Comparison of ENCODE assay signal across 1 fruit fly cellular context in the genomic region with DNA sequence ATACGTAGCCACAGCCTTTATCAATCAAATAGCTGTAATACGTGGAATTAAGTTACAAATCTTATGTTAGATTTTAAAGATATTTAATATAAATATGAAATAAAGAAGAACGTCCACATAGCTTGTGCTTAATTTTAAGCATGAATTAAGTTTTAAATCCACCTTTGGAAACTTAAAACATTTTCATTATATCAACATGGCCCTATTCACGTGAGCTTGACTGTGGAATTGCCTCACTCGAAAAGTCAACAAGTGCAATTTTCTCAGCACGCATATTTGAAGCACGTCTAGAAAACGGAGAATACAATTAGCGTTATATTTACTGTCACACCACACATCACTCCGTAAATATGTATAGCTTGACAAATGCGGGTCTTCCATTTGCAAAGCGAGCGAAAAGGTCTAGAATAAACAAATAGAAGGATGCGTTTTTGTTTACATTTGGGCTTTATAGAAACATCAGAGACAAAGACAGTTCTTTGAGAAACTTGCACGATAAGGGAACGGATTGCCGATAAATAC.
A peak's percentile ranks its signal among the peaks of the same experiment; 100 is the strongest.
TF ChIP-seq lines count a peak whose summit lies in the region.

No protein-coding gene starts in this region.

TF ChIP-seq in whole organism, embryonic, 481 proteins besides CTCF, POLR2A, EP300 and RAD21 (continued from another document and continues in another):
- TF ChIP-seq CG2712 (tag; optimal IDR thresholded peaks at IDR 0.05; lab: Kevin White, UChicago), result peak; percentile 94
- TF ChIP-seq Hr3 (GFP tag; optimal IDR thresholded peaks at IDR 0.05; lab: Kevin White, UChicago), result peak; percentile 55
- peak; percentile 77 for TF ChIP-seq sens-2 (GFP tag; IDR thresholded peaks at IDR 0.05; lab: Robert Waterston, UW)
- peak; percentile 80; the same call in 2 of the 3 replicates for TF ChIP-seq H15 (GFP tag; IDR thresholded peaks at IDR 0.05; lab: Robert Waterston, UW)
- TF ChIP-seq fru (optimal IDR thresholded peaks at IDR 0.05; lab: Kevin White, UChicago), result no peak
- peak; percentile 86 for TF ChIP-seq B-H2 (GFP tag; optimal IDR thresholded peaks at IDR 0.05; lab: Kevin White, UChicago)
- peak; percentile 17 for TF ChIP-seq vfl (GFP tag; optimal IDR thresholded peaks at IDR 0.05; lab: Kevin White, UChicago)
- peak; percentile 61; the same call in 1 of the 2 replicates for TF ChIP-seq CG10321 (GFP tag; IDR thresholded peaks at IDR 0.05; lab: Robert Waterston, UW)
- TF ChIP-seq Chrac-16 (GFP tag; optimal IDR thresholded peaks at IDR 0.05; lab: Kevin White, UChicago), result peak; percentile 78
- TF ChIP-seq gce (GFP tag; IDR thresholded peaks at IDR 0.05; lab: Robert Waterston, UW), result peak; percentile 55; the same call in 1 of the 3 replicates
- TF ChIP-seq CG5180 (GFP tag; optimal IDR thresholded peaks at IDR 0.05; lab: Kevin White, UChicago), result peak; percentile 81
- TF ChIP-seq Bdp1 (GFP tag; optimal IDR thresholded peaks at IDR 0.05; lab: Kevin White, UChicago), result peak; percentile 62
- TF ChIP-seq CG10274 (GFP tag; optimal IDR thresholded peaks at IDR 0.05; lab: Kevin White, UChicago), result peak; percentile 62
- TF ChIP-seq klu (GFP tag; IDR thresholded peaks at IDR 0.05; lab: Robert Waterston, UW), result peak; percentile 56; the same call in 1 of the 2 replicates
- peak; percentile 96 for TF ChIP-seq unpg (GFP tag; optimal IDR thresholded peaks at IDR 0.05; lab: Kevin White, UChicago)
- no peak for TF ChIP-seq unc-4 (GFP tag; IDR thresholded peaks at IDR 0.05; lab: Robert Waterston, UW; ENCODE audit: partially characterized antibody)
- TF ChIP-seq CG12744 (GFP tag; optimal IDR thresholded peaks at IDR 0.05; lab: Kevin White, UChicago), result peak; percentile 71
- no peak for TF ChIP-seq aop (GFP tag; IDR thresholded peaks at IDR 0.05; lab: Robert Waterston, UW)
- peak; percentile 77 for TF ChIP-seq slou (GFP tag; optimal IDR thresholded peaks at IDR 0.05; lab: Kevin White, UChicago)
- peak; percentile 18 for TF ChIP-seq CG16863 (GFP tag; optimal IDR thresholded peaks at IDR 0.05; lab: Kevin White, UChicago)
- peak; percentile 75 for TF ChIP-seq Nf-YC (tag; optimal IDR thresholded peaks at IDR 0.05; lab: Kevin White, UChicago)
- TF ChIP-seq Meics (GFP tag; optimal IDR thresholded peaks at IDR 0.05; lab: Kevin White, UChicago), result peak; percentile 91
- peak; percentile 82 for TF ChIP-seq Rfx (GFP tag; IDR thresholded peaks at IDR 0.05; lab: Robert Waterston, UW)
- no peak for TF ChIP-seq CG3163 (GFP tag; optimal IDR thresholded peaks at IDR 0.05; lab: Kevin White, UChicago)
- no peak for TF ChIP-seq Gsc (GFP tag; IDR thresholded peaks at IDR 0.05; lab: Robert Waterston, UW)
- no peak for TF ChIP-seq jigr1 (GFP tag; IDR thresholded peaks at IDR 0.05; lab: Robert Waterston, UW)
- TF ChIP-seq CG8478 (optimal IDR thresholded peaks at IDR 0.05; lab: Kevin White, UChicago), result no peak
- no peak for TF ChIP-seq h (optimal IDR thresholded peaks at IDR 0.05; lab: Kevin White, UChicago)
- no peak for TF ChIP-seq Doc3 (GFP tag; IDR thresholded peaks at IDR 0.05; lab: Robert Waterston, UW; ENCODE audit: partially characterized antibody)
- peak; percentile 43 for TF ChIP-seq Kr (GFP tag; optimal IDR thresholded peaks at IDR 0.05; lab: Kevin White, UChicago)
- TF ChIP-seq CG12104 (GFP tag; optimal IDR thresholded peaks at IDR 0.05; lab: Kevin White, UChicago), result peak; percentile 70
- TF ChIP-seq Sry-β (GFP tag; optimal IDR thresholded peaks at IDR 0.05; lab: Kevin White, UChicago), result peak; percentile 33
- peak; percentile 95 for TF ChIP-seq CG11695 (GFP tag; IDR thresholded peaks at IDR 0.05; lab: Robert Waterston, UW)
- TF ChIP-seq tx (GFP tag; optimal IDR thresholded peaks at IDR 0.05; lab: Kevin White, UChicago), result peak; percentile 36
- peak; percentile 83 for TF ChIP-seq Spps (tag; optimal IDR thresholded peaks at IDR 0.05; lab: Kevin White, UChicago)
- TF ChIP-seq YL-1 (GFP tag; optimal IDR thresholded peaks at IDR 0.05; lab: Kevin White, UChicago), result no peak
- TF ChIP-seq en (GFP tag; optimal IDR thresholded peaks at IDR 0.05; lab: Kevin White, UChicago), result peak; percentile 10
- TF ChIP-seq row (GFP tag; IDR thresholded peaks at IDR 0.05; lab: Robert Waterston, UW), result peak; percentile 92
- peak; percentile 43 for TF ChIP-seq wek (GFP tag; optimal IDR thresholded peaks at IDR 0.05; lab: Kevin White, UChicago)
- no peak for TF ChIP-seq CG14965 (GFP tag; optimal IDR thresholded peaks at IDR 0.05; lab: Kevin White, UChicago; ENCODE audit: borderline replicate concordance)
- peak; percentile 72 for TF ChIP-seq Camta (GFP tag; optimal IDR thresholded peaks at IDR 0.05; lab: Kevin White, UChicago)
- TF ChIP-seq fd64A (GFP tag; optimal IDR thresholded peaks at IDR 0.05; lab: Kevin White, UChicago), result peak; percentile 76
- TF ChIP-seq Hr39 (optimal IDR thresholded peaks at IDR 0.05; lab: Kevin White, UChicago), result no peak
- peak; percentile 95 for TF ChIP-seq lbe (GFP tag; optimal IDR thresholded peaks at IDR 0.05; lab: Kevin White, UChicago)
- peak; percentile 78; the same call in 1 of the 3 replicates for TF ChIP-seq ken (GFP tag; IDR thresholded peaks at IDR 0.05; lab: Robert Waterston, UW)
- TF ChIP-seq CG7357 (GFP tag; IDR thresholded peaks at IDR 0.05; lab: Robert Waterston, UW), result peak; percentile 74; the same call in 2 of the 3 replicates
- peak; percentile 58 for TF ChIP-seq CG6654 (GFP tag; optimal IDR thresholded peaks at IDR 0.05; lab: Kevin White, UChicago)
- TF ChIP-seq CG9215 (GFP tag; IDR thresholded peaks at IDR 0.05; lab: Robert Waterston, UW), result peak; percentile 78; the same call in 1 of the 2 replicates
- peak; percentile 85 for TF ChIP-seq dysf (GFP tag; IDR thresholded peaks at IDR 0.05; lab: Robert Waterston, UW)
- TF ChIP-seq Stat92E (GFP tag; optimal IDR thresholded peaks at IDR 0.05; lab: Kevin White, UChicago), result peak in 1 of 3 experiments; percentile 17
- TF ChIP-seq CG7556 (GFP tag; optimal IDR thresholded peaks at IDR 0.05; lab: Kevin White, UChicago), result peak; percentile 91
- peak; percentile 70 for TF ChIP-seq CG5245 (GFP tag; optimal IDR thresholded peaks at IDR 0.05; lab: Kevin White, UChicago)
- TF ChIP-seq Awh (GFP tag; IDR thresholded peaks at IDR 0.05; lab: Robert Waterston, UW), result peak; percentile 77
- peak; percentile 66 for TF ChIP-seq Atf-2 (GFP tag; optimal IDR thresholded peaks at IDR 0.05; lab: Kevin White, UChicago)
- no peak for TF ChIP-seq ftz-f1 (GFP tag; optimal IDR thresholded peaks at IDR 0.05; lab: Kevin White, UChicago)
- TF ChIP-seq odd (GFP tag; optimal IDR thresholded peaks at IDR 0.05; lab: Kevin White, UChicago), result peak; percentile 84
- TF ChIP-seq CG15514 (GFP tag; optimal IDR thresholded peaks at IDR 0.05; lab: Kevin White, UChicago), result peak; percentile 80
- TF ChIP-seq kay (GFP tag; optimal IDR thresholded peaks at IDR 0.05; lab: Kevin White, UChicago), result peak; percentile 84
- TF ChIP-seq CG15269 (tag; optimal IDR thresholded peaks at IDR 0.05; lab: Kevin White, UChicago), result peak; percentile 93
- peak; percentile 82 for TF ChIP-seq CG18764 (GFP tag; optimal IDR thresholded peaks at IDR 0.05; lab: Kevin White, UChicago)
- TF ChIP-seq CG4617 (GFP tag; optimal IDR thresholded peaks at IDR 0.05; lab: Kevin White, UChicago; ENCODE audit: borderline replicate concordance), result peak; percentile 40
- peak; percentile 99 for TF ChIP-seq CG11696 (GFP tag; IDR thresholded peaks at IDR 0.05; lab: Robert Waterston, UW)
- TF ChIP-seq scrt (GFP tag; optimal IDR thresholded peaks at IDR 0.05; lab: Kevin White, UChicago), result peak; percentile 91
- TF ChIP-seq Ssrp (tag; optimal IDR thresholded peaks at IDR 0.05; lab: Kevin White, UChicago), result peak; percentile 89
- peak; percentile 92 for TF ChIP-seq Fer3 (tag; optimal IDR thresholded peaks at IDR 0.05; lab: Kevin White, UChicago)
- peak; percentile 71 for TF ChIP-seq B-H1 (GFP tag; IDR thresholded peaks at IDR 0.05; lab: Robert Waterston, UW)
- TF ChIP-seq disco-r (GFP tag; optimal IDR thresholded peaks at IDR 0.05; lab: Kevin White, UChicago), result no peak
- peak; percentile 88 for TF ChIP-seq trem (tag; optimal IDR thresholded peaks at IDR 0.05; lab: Kevin White, UChicago)
- TF ChIP-seq Dref (GFP tag; IDR thresholded peaks at IDR 0.05; lab: Robert Waterston, UW), result no peak
- peak; percentile 75 for TF ChIP-seq tin (GFP tag; optimal IDR thresholded peaks at IDR 0.05; lab: Kevin White, UChicago)
- TF ChIP-seq CG43689 (GFP tag; IDR thresholded peaks at IDR 0.05; lab: Robert Waterston, UW), result no peak
- TF ChIP-seq z (GFP tag; IDR thresholded peaks at IDR 0.05; lab: Robert Waterston, UW), result 0 out of 3 replicates have a peak, but pooled peaks have one; percentile 46
- peak; percentile 84 for TF ChIP-seq HLH3B (GFP tag; IDR thresholded peaks at IDR 0.05; lab: Robert Waterston, UW)
- 0 out of 2 replicates have a peak, but pooled peaks have one; percentile 10 for TF ChIP-seq Poxn (GFP tag; IDR thresholded peaks at IDR 0.05; lab: Robert Waterston, UW)
- peak; percentile 69; the same call in 1 of the 2 replicates for TF ChIP-seq toy (GFP tag; IDR thresholded peaks at IDR 0.05; lab: Robert Waterston, UW)
- no peak for TF ChIP-seq jumu (GFP tag; optimal IDR thresholded peaks at IDR 0.05; lab: Kevin White, UChicago)
- no peak for TF ChIP-seq ham (GFP tag; IDR thresholded peaks at IDR 0.05; lab: Robert Waterston, UW)
- TF ChIP-seq CG10462 (GFP tag; optimal IDR thresholded peaks at IDR 0.05; lab: Kevin White, UChicago), result peak; percentile 63
- TF ChIP-seq croc (GFP tag; conservative IDR thresholded peaks at IDR 0.05; lab: Robert Waterston, UW), result peak; percentile 73
- peak; percentile 80 for TF ChIP-seq lmd (GFP tag; IDR thresholded peaks at IDR 0.05; lab: Robert Waterston, UW)
- TF ChIP-seq grn (GFP tag; optimal IDR thresholded peaks at IDR 0.05; lab: Kevin White, UChicago), result peak; percentile 44
- TF ChIP-seq CG11560 (tag; IDR thresholded peaks at IDR 0.05; lab: Robert Waterston, UW), result no peak
- no peak for TF ChIP-seq gfzf (GFP tag; optimal IDR thresholded peaks at IDR 0.05; lab: Kevin White, UChicago)
- no peak for TF ChIP-seq CG6791 (GFP tag; IDR thresholded peaks at IDR 0.05; lab: Robert Waterston, UW; ENCODE audit: partially characterized antibody)
- peak; percentile 74 to 86 for TF ChIP-seq dpn (GFP tag; optimal IDR thresholded peaks at IDR 0.05; lab: Kevin White, UChicago)
- TF ChIP-seq CG17612 (GFP tag; IDR thresholded peaks at IDR 0.05; lab: Robert Waterston, UW), result no peak
- TF ChIP-seq danr (GFP tag; IDR thresholded peaks at IDR 0.05; lab: Robert Waterston, UW), result peak; percentile 49
- peak; percentile 81 for TF ChIP-seq lilli (GFP tag; optimal IDR thresholded peaks at IDR 0.05; lab: Kevin White, UChicago)
- peak; percentile 67 for TF ChIP-seq CG4730 (GFP tag; IDR thresholded peaks at IDR 0.05; lab: Robert Waterston, UW)
- TF ChIP-seq CG4424 (GFP tag; optimal IDR thresholded peaks at IDR 0.05; lab: Kevin White, UChicago), result peak; percentile 84
- TF ChIP-seq Neu2 (GFP tag; optimal IDR thresholded peaks at IDR 0.05; lab: Kevin White, UChicago; ENCODE audit: borderline replicate concordance), result no peak
- TF ChIP-seq CG8765 (GFP tag; IDR thresholded peaks at IDR 0.05; lab: Robert Waterston, UW), result peak; percentile 13; the same call in 1 of the 2 replicates
- TF ChIP-seq chinmo (GFP tag; IDR thresholded peaks at IDR 0.05; lab: Robert Waterston, UW; ENCODE audit: partially characterized antibody), result no peak
- peak; percentile 71 for TF ChIP-seq CG6272 (GFP tag; IDR thresholded peaks at IDR 0.05; lab: Robert Waterston, UW)
- no peak for TF ChIP-seq CG14860 (GFP tag; IDR thresholded peaks at IDR 0.05; lab: Robert Waterston, UW; ENCODE audit: partially characterized antibody)
- TF ChIP-seq CG9727 (GFP tag; optimal IDR thresholded peaks at IDR 0.05; lab: Kevin White, UChicago), result peak; percentile 90
- TF ChIP-seq NFAT (GFP tag; IDR thresholded peaks at IDR 0.05; lab: Robert Waterston, UW), result peak; percentile 64
- TF ChIP-seq gcm (GFP tag; optimal IDR thresholded peaks at IDR 0.05; lab: Kevin White, UChicago), result peak; percentile 91
- peak; percentile 92 for TF ChIP-seq CG17361 (GFP tag; IDR thresholded peaks at IDR 0.05; lab: Robert Waterston, UW)
- TF ChIP-seq CG8089 (GFP tag; optimal IDR thresholded peaks at IDR 0.05; lab: Kevin White, UChicago), result peak; percentile 45
- peak; percentile 90 for TF ChIP-seq Sox100B (GFP tag; optimal IDR thresholded peaks at IDR 0.05; lab: Kevin White, UChicago)
- TF ChIP-seq luna (GFP tag; optimal IDR thresholded peaks at IDR 0.05; lab: Kevin White, UChicago), result no peak
- TF ChIP-seq ind (GFP tag; optimal IDR thresholded peaks at IDR 0.05; lab: Kevin White, UChicago), result peak; percentile 86
- TF ChIP-seq CG17328 (GFP tag; IDR thresholded peaks at IDR 0.05; lab: Robert Waterston, UW), result peak; percentile 89
- peak; percentile 43 for TF ChIP-seq cato (GFP tag; optimal IDR thresholded peaks at IDR 0.05; lab: Kevin White, UChicago; ENCODE audit: borderline replicate concordance)
- no peak for TF ChIP-seq CG9797 (GFP tag; optimal IDR thresholded peaks at IDR 0.05; lab: Kevin White, UChicago)
- peak; percentile 80 for TF ChIP-seq Vsx1 (GFP tag; optimal IDR thresholded peaks at IDR 0.05; lab: Kevin White, UChicago)
- peak; percentile 60; the same call in 1 of the 2 replicates for TF ChIP-seq peb (GFP tag; IDR thresholded peaks at IDR 0.05; lab: Robert Waterston, UW)
- TF ChIP-seq CG16815 (GFP tag; optimal IDR thresholded peaks at IDR 0.05; lab: Kevin White, UChicago), result peak; percentile 71
- peak; percentile 82; the same call in 2 of the 3 replicates for TF ChIP-seq C15 (GFP tag; IDR thresholded peaks at IDR 0.05; lab: Robert Waterston, UW)
- TF ChIP-seq dm (GFP tag; optimal IDR thresholded peaks at IDR 0.05; lab: Kevin White, UChicago), result no peak
- TF ChIP-seq CG2875 (GFP tag; optimal IDR thresholded peaks at IDR 0.05; lab: Kevin White, UChicago), result peak; percentile 88
- TF ChIP-seq Dfd (GFP tag; optimal IDR thresholded peaks at IDR 0.05; lab: Kevin White, UChicago), result no peak
- peak; percentile 45 for TF ChIP-seq CHES-1-like (GFP tag; optimal IDR thresholded peaks at IDR 0.05; lab: Kevin White, UChicago)
- peak; percentile 57 for TF ChIP-seq CG17802 (tag; optimal IDR thresholded peaks at IDR 0.05; lab: Kevin White, UChicago)
- peak; percentile 86 for TF ChIP-seq Dek (tag; optimal IDR thresholded peaks at IDR 0.05; lab: Kevin White, UChicago)
- no peak for TF ChIP-seq usp (GFP tag; optimal IDR thresholded peaks at IDR 0.05; lab: Kevin White, UChicago)
- peak; percentile 20; the same call in 1 of the 2 replicates for TF ChIP-seq Lim3 (GFP tag; IDR thresholded peaks at IDR 0.05; lab: Robert Waterston, UW)
- TF ChIP-seq slbo (GFP tag; IDR thresholded peaks at IDR 0.05; lab: Robert Waterston, UW), result peak; percentile 85
- TF ChIP-seq CG12942 (GFP tag; optimal IDR thresholded peaks at IDR 0.05; lab: Kevin White, UChicago), result peak; percentile 74
- peak; percentile 90 for TF ChIP-seq Hmr (GFP tag; optimal IDR thresholded peaks at IDR 0.05; lab: Kevin White, UChicago)
